Worm (Caenorhabditis elegans) whole organism, L1 larva: ENCODE data around the gene Y46G5A.47.
A peak's percentile ranks its signal among the peaks of the same experiment; 100 is the strongest.

Experiments used
- F16B12.6 ChIP-seq: fragments of 150-350 bp; optimal IDR thresholded peaks from 2 replicates; lab custom pipeline; 2014; ENCODE audit warnings: missing biosample characterization, missing genetic modification characterization
- aha-1 ChIP-seq: fragments of 150-350 bp; optimal IDR thresholded peaks from 2 replicates; lab custom pipeline; 2014; ENCODE audit warnings: missing biosample characterization, missing genetic modification characterization
- alr-1 ChIP-seq: fragments of 200-800 bp; sonication (Bioruptor generic); optimal IDR thresholded peaks from 2 replicates; lab custom pipeline; 2018; ENCODE audit warnings: borderline replicate concordance, mild to moderate bottlenecking, missing genetic modification characterization, missing compliant biosample characterization
- ama-1 ChIP-seq: fragments of 150-350 bp; optimal IDR thresholded peaks from 2 replicates; lab custom pipeline; 2014
- ceh-63 ChIP-seq: fragments of 200-800 bp; sonication (Bioruptor generic); optimal IDR thresholded peaks from 2 replicates; lab custom pipeline; 2018; ENCODE audit warnings: mild to moderate bottlenecking, missing genetic modification characterization, missing compliant biosample characterization
- ceh-8 ChIP-seq: fragments of 200-800 bp; sonication (Bioruptor generic); optimal IDR thresholded peaks from 2 replicates; lab custom pipeline; 2018; ENCODE audit warnings: mild to moderate bottlenecking, missing genetic modification characterization, moderate library complexity, missing compliant biosample characterization
- ceh-82 ChIP-seq, 3 experiments: fragments of 150-350 bp in 1 of 3; sonication (generic microtip) in 2 of 3; optimal IDR thresholded peaks; 2 replicates each; lab custom pipeline; 2014 to 2017; ENCODE audit warnings: missing biosample characterization in 3 of 3, missing genetic modification characterization in 3 of 3
- ces-1 ChIP-seq: fragments of 150-350 bp; optimal IDR thresholded peaks from 2 replicates; lab custom pipeline; 2014; ENCODE audit warnings: missing biosample characterization, missing genetic modification reagents, missing genetic modification characterization
- dsc-1 ChIP-seq: sonication (generic microtip); optimal IDR thresholded peaks from 2 replicates; lab custom pipeline; 2016; ENCODE audit warnings: mild to moderate bottlenecking, missing genetic modification characterization, missing compliant biosample characterization
- efl-3 ChIP-seq: fragments of 200-800 bp; sonication (Bioruptor generic); optimal IDR thresholded peaks from 2 replicates; lab custom pipeline; 2018; ENCODE audit warnings: mild to moderate bottlenecking, missing genetic modification characterization, missing compliant biosample characterization
- egl-13 ChIP-seq: sonication (generic microtip); optimal IDR thresholded peaks from 2 replicates; lab custom pipeline; 2016; ENCODE audit warnings: missing genotype, missing genetic modification reagents, missing genetic modification characterization, missing compliant biosample characterization
- elt-2 ChIP-seq: sonication (generic microtip); optimal IDR thresholded peaks from 2 replicates; lab custom pipeline; 2016; ENCODE audit warnings: missing genetic modification characterization, mild to moderate bottlenecking, inconsistent platforms, missing compliant biosample characterization, missing genetic modification reagents
- elt-3 ChIP-seq, 6 experiments: fragments of 150-350 bp in 1 of 6; sonication (generic microtip); optimal IDR thresholded peaks; 2 replicates each; lab custom pipeline; 2017 to 2018; ENCODE audit warnings: missing biosample characterization in 6 of 6, missing genetic modification characterization in 6 of 6, inconsistent platforms in 1 of 6
- fkh-4 ChIP-seq: sonication (generic microtip); optimal IDR thresholded peaks from 2 replicates; lab custom pipeline; 2016; ENCODE audit warnings: missing compliant biosample characterization, missing genetic modification characterization, borderline replicate concordance
- fkh-8 ChIP-seq: sonication (generic microtip); optimal IDR thresholded peaks from 2 replicates; lab custom pipeline; 2016; ENCODE audit warnings: mild to moderate bottlenecking, missing genetic modification characterization, missing compliant biosample characterization
- fos-1 ChIP-seq: fragments of 150-350 bp; optimal IDR thresholded peaks from 2 replicates; lab custom pipeline; 2014; ENCODE audit warnings: missing biosample characterization, missing genetic modification characterization
- grh-1 ChIP-seq: fragments of 200-800 bp; sonication (Bioruptor generic); IDR thresholded peaks from 2 replicates; pipeline ENCODE4 v1.3.6; 2022; ENCODE audit warnings: missing genetic modification reagents, missing genetic modification characterization, missing compliant biosample characterization
- hpl-2 ChIP-seq: fragments of 150-350 bp; optimal IDR thresholded peaks from 2 replicates; lab custom pipeline; 2014; ENCODE audit warnings: missing biosample characterization, missing genetic modification reagents, missing genetic modification characterization
- irx-1 ChIP-seq: sonication (generic microtip); optimal IDR thresholded peaks from 2 replicates; lab custom pipeline; 2016; ENCODE audit warnings: missing genetic modification characterization, missing compliant biosample characterization
- isw-1 ChIP-seq: fragments of 200-800 bp; sonication (Bioruptor generic); IDR thresholded peaks from 2 replicates; pipeline ENCODE4 v1.3.6; 2022; ENCODE audit warnings: missing genetic modification characterization, missing compliant biosample characterization
- lin-15B ChIP-seq: fragments of 150-350 bp; sonication (generic microtip); optimal IDR thresholded peaks from 3 replicates; lab custom pipeline; 2014; ENCODE audit warnings: missing biosample characterization, missing genetic modification characterization
- lin-35 ChIP-seq, 2 experiments: fragments of 150-350 bp; optimal IDR thresholded peaks; 2 replicates each; lab custom pipeline; 2014; ENCODE audit warnings: missing biosample characterization in 2 of 2, missing genetic modification characterization in 2 of 2, missing genetic modification reagents in 2 of 2
- lin-39 ChIP-seq: fragments of 150-350 bp; optimal IDR thresholded peaks from 2 replicates; lab custom pipeline; 2014; ENCODE audit warnings: missing biosample characterization, missing genetic modification reagents, missing genetic modification characterization
- lir-3 ChIP-seq: sonication (generic microtip); optimal IDR thresholded peaks from 2 replicates; lab custom pipeline; 2016; ENCODE audit warnings: mild to moderate bottlenecking, missing genetic modification characterization, moderate library complexity, missing compliant biosample characterization; ENCODE audit not compliant: poor library complexity
- lsy-2 ChIP-seq, 2 experiments: fragments of 150-350 bp; optimal IDR thresholded peaks; 2 replicates each; lab custom pipeline; 2014; ENCODE audit warnings: missing biosample characterization in 2 of 2, missing genetic modification characterization in 2 of 2
- mep-1 ChIP-seq: fragments of 150-350 bp; optimal IDR thresholded peaks from 2 replicates; lab custom pipeline; 2014; ENCODE audit warnings: missing biosample characterization, missing genetic modification characterization
- nhr-19 ChIP-seq: fragments of 200-800 bp; sonication (Bioruptor generic); conservative IDR thresholded peaks from 2 replicates; pipeline ENCODE4 v1.3.6; 2022; ENCODE audit warnings: missing genetic modification characterization, missing compliant biosample characterization
- nhr-20 ChIP-seq: sonication (generic microtip); optimal IDR thresholded peaks from 2 replicates; lab custom pipeline; 2016; ENCODE audit warnings: mild to moderate bottlenecking, missing genetic modification characterization, missing compliant biosample characterization
- nhr-237 ChIP-seq: fragments of 150-350 bp; optimal IDR thresholded peaks from 2 replicates; lab custom pipeline; 2014; ENCODE audit warnings: missing biosample characterization, missing genetic modification characterization
- nhr-47 ChIP-seq: sonication (generic microtip); optimal IDR thresholded peaks from 2 replicates; lab custom pipeline; 2016; ENCODE audit warnings: mild to moderate bottlenecking, missing genetic modification characterization, moderate library complexity, missing compliant biosample characterization
- nhr-71 ChIP-seq: sonication (generic microtip); optimal IDR thresholded peaks from 2 replicates; lab custom pipeline; 2016; ENCODE audit warnings: mild to moderate bottlenecking, missing genetic modification characterization, moderate library complexity, missing compliant biosample characterization
- nhr-76 ChIP-seq: sonication (generic microtip); optimal IDR thresholded peaks from 2 replicates; lab custom pipeline; 2017; ENCODE audit warnings: missing biosample characterization, missing genetic modification characterization
- nhr-77 ChIP-seq: fragments of 150-350 bp; optimal IDR thresholded peaks from 2 replicates; lab custom pipeline; 2014; ENCODE audit warnings: missing biosample characterization, missing genetic modification characterization
- nhr-85 ChIP-seq: sonication (generic microtip); peaks from one replicate; lab custom pipeline; 2016; ENCODE audit warnings: missing genetic modification characterization, inconsistent platforms, missing compliant biosample characterization
- nhr-90 ChIP-seq: sonication (generic microtip); optimal IDR thresholded peaks from 2 replicates; lab custom pipeline; 2016; ENCODE audit warnings: mild to moderate bottlenecking, missing genetic modification characterization, missing compliant biosample characterization; ENCODE audit not compliant: poor library complexity
- pax-3 ChIP-seq: fragments of 200-800 bp; sonication (Bioruptor generic); optimal IDR thresholded peaks from 2 replicates; lab custom pipeline; 2018; ENCODE audit warnings: mild to moderate bottlenecking, missing genetic modification characterization, moderate library complexity, missing compliant biosample characterization
- skn-1 ChIP-seq: fragments of 150-350 bp; optimal IDR thresholded peaks from 2 replicates; lab custom pipeline; 2014; ENCODE audit warnings: missing biosample characterization, missing genetic modification characterization
- snpc-4 ChIP-seq: fragments of 150-350 bp; optimal IDR thresholded peaks from 2 replicates; lab custom pipeline; 2014; ENCODE audit warnings: missing biosample characterization, missing genetic modification characterization
- snu-23 ChIP-seq: sonication (generic microtip); optimal IDR thresholded peaks from 2 replicates; lab custom pipeline; 2016; ENCODE audit warnings: missing genetic modification characterization, missing compliant biosample characterization
- sox-4 ChIP-seq: sonication (generic microtip); optimal IDR thresholded peaks from 2 replicates; lab custom pipeline; 2016; ENCODE audit warnings: missing genetic modification characterization, missing compliant biosample characterization
- swsn-7 ChIP-seq: sonication (generic microtip); optimal IDR thresholded peaks from 2 replicates; lab custom pipeline; 2016; ENCODE audit warnings: missing genetic modification characterization, missing compliant biosample characterization
- tbx-2 ChIP-seq: sonication (generic microtip); optimal IDR thresholded peaks from 2 replicates; lab custom pipeline; 2016; ENCODE audit warnings: missing genetic modification characterization, missing compliant biosample characterization
- tlp-1 ChIP-seq: fragments of 150-350 bp; optimal IDR thresholded peaks from 2 replicates; lab custom pipeline; 2014; ENCODE audit warnings: missing biosample characterization, missing genetic modification characterization
- unc-130 ChIP-seq: fragments of 150-350 bp; optimal IDR thresholded peaks from 2 replicates; lab custom pipeline; 2017; ENCODE audit warnings: missing biosample characterization, missing genetic modification characterization, inconsistent platforms
- unc-30 ChIP-seq: sonication (generic microtip); optimal IDR thresholded peaks from 2 replicates; lab custom pipeline; 2017; ENCODE audit warnings: missing biosample characterization, missing genetic modification characterization
- unc-98 ChIP-seq: fragments of 200-800 bp; sonication (Bioruptor generic); IDR thresholded peaks from 2 replicates; pipeline ENCODE4 v1.3.6; 2022; ENCODE audit warnings: missing genetic modification characterization, missing compliant biosample characterization
- zip-4 ChIP-seq: fragments of 200-800 bp; sonication (Bioruptor generic); optimal IDR thresholded peaks from 2 replicates; lab custom pipeline; 2018; ENCODE audit warnings: mild to moderate bottlenecking, missing genetic modification characterization, moderate library complexity, missing compliant biosample characterization
- ztf-11 ChIP-seq, 2 experiments: sonication (generic microtip); optimal IDR thresholded peaks; 2 replicates each; lab custom pipeline; 2016 to 2017; ENCODE audit warnings: missing genetic modification characterization in 2 of 2, missing biosample characterization in 1 of 2, missing compliant biosample characterization in 1 of 2

Gene Y46G5A.47

ce11 chrII:12774402-12774801 lies 30.7 kb downstream of the Y46G5A.47 start, which contains the start of gene Y46G5A.14:
Gene Y46G5A.14, plus strand, starts transcription at chrII:12774702.
- TF ChIP-seq unc-98 (GFP tag; lab: Robert Waterston, UW) (no peak), ceh-63 (GFP tag; lab: Kevin White, UChicago) (no peak), nhr-71 (no peak)

ce11 chrII:12769947-12770346 lies 35.2 kb downstream of the Y46G5A.47 start:
- no peak for TF ChIP-seq unc-30 (tag; lab: Kevin White, UChicago)
- peak; percentile 16 for TF ChIP-seq ceh-8 (GFP tag; lab: Kevin White, UChicago)
- TF ChIP-seq, all 84 proteins: peak for 1

ce11 chrII:12768167-12768712 lies 36.9 kb downstream of the Y46G5A.47 start, which contains the start of the genes vps-2 and tiar-2:
Gene vps-2, minus strand, starts transcription at chrII:12768217.
Gene tiar-2, plus strand, starts transcription at chrII:12768686.
- TF ChIP-seq ama-1 (lab: Kevin White, UChicago) (no peak), lin-39 (tag; lab: Kevin White, UChicago) (peak; percentile 53), nhr-20 (tag; lab: Kevin White, UChicago) (peak; percentile 60), nhr-90 (tag; lab: Kevin White, UChicago) (peak; percentile 74), lir-3 (tag; lab: Kevin White, UChicago) (no peak), aha-1 (tag; lab: Kevin White, UChicago) (no peak), swsn-7 (peak; percentile 75), ces-1 (no peak), dsc-1 (peak; percentile 67), lsy-2 (tag; optimal IDR thresholded peaks at IDR 0.05; lab: Kevin White, UChicago) (peak; percentile 78 to 81), tlp-1 (tag; lab: Kevin White, UChicago) (no peak), hpl-2 (no peak), nhr-237 (tag; lab: Kevin White, UChicago) (no peak), efl-3 (GFP tag; lab: Kevin White, UChicago) (no peak), fkh-8 (peak; percentile 87), nhr-76 (tag; lab: Kevin White, UChicago) (no peak), alr-1 (no peak), grh-1 (GFP tag; lab: Robert Waterston, UW) (no peak), unc-130 (tag; lab: Kevin White, UChicago) (no peak), elt-2 (peak; percentile 73), nhr-71 (peak; percentile 85), nhr-19 (GFP tag; lab: Robert Waterston, UW) (peak; percentile 75), snpc-4 (tag; lab: Kevin White, UChicago) (peak; percentile 61), isw-1 (peak; percentile 67), ceh-82 (tag; optimal IDR thresholded peaks at IDR 0.05; lab: Kevin White, UChicago) (peak in 1 of 3 experiments; percentile 27), egl-13 (peak; percentile 73), nhr-47 (peak; percentile 82), lin-15B (peak; percentile 77), pax-3 (tag; lab: Kevin White, UChicago) (peak; percentile 59), lin-35 (GFP tag; optimal IDR thresholded peaks at IDR 0.05; lab: Kevin White, UChicago) (peak; percentile 59 to 73), sox-4 (tag; lab: Kevin White, UChicago) (peak; percentile 18), fkh-4 (tag; lab: Kevin White, UChicago) (peak; percentile 51), skn-1 (tag; lab: Kevin White, UChicago) (peak; percentile 74), zip-4 (GFP tag; lab: Kevin White, UChicago) (peak; percentile 62), nhr-77 (tag; lab: Kevin White, UChicago) (no peak), fos-1 (tag; lab: Kevin White, UChicago) (peak; percentile 87), ztf-11 (tag; optimal IDR thresholded peaks at IDR 0.05; lab: Kevin White, UChicago) (no peak), tbx-2 (tag; lab: Kevin White, UChicago) (peak; percentile 58), F16B12.6 (tag; lab: Kevin White, UChicago) (no peak), elt-3 (tag; optimal IDR thresholded peaks at IDR 0.05; lab: Kevin White, UChicago) (peak in 1 of 6 experiments; percentile 8), nhr-85 (tag; lab: Kevin White, UChicago) (peak; percentile 81), ceh-8 (GFP tag; lab: Kevin White, UChicago) (peak; percentile 64), mep-1 (tag; lab: Kevin White, UChicago) (peak; percentile 85), snu-23 (GFP tag; lab: Kevin White, UChicago) (peak; percentile 66), irx-1 (tag; lab: Kevin White, UChicago) (peak; percentile 67)
